Fruit fly (Drosophila melanogaster) whole organism, adult: Measurements from ENCODE around the gene gwl.

ENCODE experiments used
- CG12768 ChIP-seq: fragments of 200-800 bp; sonication (Bioruptor generic); optimal IDR thresholded peaks from 2 replicates; lab custom pipeline; 2017; ENCODE audit warnings: missing biosample characterization, missing genetic modification characterization, mild to moderate bottlenecking, moderate library complexity, missing genetic modification reagents
- CG14711 ChIP-seq: fragments of 200-800 bp; sonication (Bioruptor generic); optimal IDR thresholded peaks from 2 replicates; lab custom pipeline; 2018; ENCODE audit warnings: missing biosample characterization, mild to moderate bottlenecking, missing genetic modification characterization, moderate library complexity
- CG1620 ChIP-seq: fragments of 200-800 bp; sonication (Bioruptor generic); optimal IDR thresholded peaks from 2 replicates; lab custom pipeline; 2016; ENCODE audit warnings: missing biosample characterization, missing genetic modification characterization
- CG33017 ChIP-seq: fragments of 200-800 bp; sonication (Bioruptor generic); optimal IDR thresholded peaks from 2 replicates; lab custom pipeline; 2018; ENCODE audit warnings: missing biosample characterization, mild to moderate bottlenecking, missing genetic modification characterization, moderate library complexity
- CG7045 ChIP-seq: fragments of 200-800 bp; sonication (Bioruptor generic); optimal IDR thresholded peaks from 2 replicates; lab custom pipeline; 2017; ENCODE audit warnings: missing biosample characterization, mild to moderate bottlenecking, missing genetic modification characterization
- CG7101 ChIP-seq: fragments of 200-800 bp; sonication (Bioruptor generic); optimal IDR thresholded peaks from 2 replicates; lab custom pipeline; 2018; ENCODE audit warnings: missing biosample characterization, mild to moderate bottlenecking, missing genetic modification characterization, moderate library complexity
- Crg-1 ChIP-seq: fragments of 200-800 bp; sonication (Bioruptor generic); optimal IDR thresholded peaks from 2 replicates; lab custom pipeline; 2016; ENCODE audit warnings: missing biosample characterization, missing genetic modification characterization
- bab1 ChIP-seq: fragments of 200-800 bp; sonication (Bioruptor generic); optimal IDR thresholded peaks from 3 replicates; lab custom pipeline; 2019; ENCODE audit warnings: missing biosample characterization, mild to moderate bottlenecking, missing genetic modification characterization, moderate library complexity
- cic ChIP-seq: fragments of 200-800 bp; sonication (Bioruptor generic); optimal IDR thresholded peaks from 2 replicates; lab custom pipeline; 2017; ENCODE audit warnings: missing biosample characterization, mild to moderate bottlenecking, missing genetic modification characterization, moderate library complexity
- cnc ChIP-seq, 2 experiments: fragments of >200 bp; optimal IDR thresholded peaks; 2 replicates each; lab custom pipeline; 2017
- kay ChIP-seq: fragments of 200-800 bp; sonication (Bioruptor generic); peaks from one replicate; lab custom pipeline; 2016; ENCODE audit warnings: missing biosample characterization, missing genetic modification characterization, borderline replicate concordance
- ovo ChIP-seq: fragments of 200-800 bp; sonication (Bioruptor generic); optimal IDR thresholded peaks from 2 replicates; lab custom pipeline; 2016; ENCODE audit warnings: missing biosample characterization, missing genetic modification characterization
- pad ChIP-seq: fragments of 200-800 bp; sonication (Bioruptor generic); optimal IDR thresholded peaks from 3 replicates; lab custom pipeline; 2017; ENCODE audit warnings: missing biosample characterization, missing genetic modification characterization, mild to moderate bottlenecking, moderate library complexity, missing genetic modification reagents

- TF ChIP-seq ovo (GFP tag; lab: Kevin White, UChicago) (no peak), CG7101 (tag; lab: Kevin White, UChicago) (no peak), CG33017 (tag; lab: Kevin White, UChicago) (no peak), Crg-1 (GFP tag; lab: Kevin White, UChicago) (no peak), CG14711 (no peak), kay (no peak), CG1620 (GFP tag; lab: Kevin White, UChicago) (no peak), CG7045 (GFP tag; lab: Kevin White, UChicago) (no peak), bab1 (no peak), CG12768 (GFP tag; lab: Kevin White, UChicago) (no peak), cic (GFP tag; lab: Kevin White, UChicago) (no peak), cnc (optimal IDR thresholded peaks at IDR 0.05; lab: Kevin White, UChicago) (no peak), pad (GFP tag; lab: Kevin White, UChicago) (peak; percentile 91)
These were observed 14.9 kb upstream of the gwl start for dm6 chr3R:18731241-18731640.
